Worm (Caenorhabditis elegans): ENCODE results near the gene tsp-14.

DNA sequence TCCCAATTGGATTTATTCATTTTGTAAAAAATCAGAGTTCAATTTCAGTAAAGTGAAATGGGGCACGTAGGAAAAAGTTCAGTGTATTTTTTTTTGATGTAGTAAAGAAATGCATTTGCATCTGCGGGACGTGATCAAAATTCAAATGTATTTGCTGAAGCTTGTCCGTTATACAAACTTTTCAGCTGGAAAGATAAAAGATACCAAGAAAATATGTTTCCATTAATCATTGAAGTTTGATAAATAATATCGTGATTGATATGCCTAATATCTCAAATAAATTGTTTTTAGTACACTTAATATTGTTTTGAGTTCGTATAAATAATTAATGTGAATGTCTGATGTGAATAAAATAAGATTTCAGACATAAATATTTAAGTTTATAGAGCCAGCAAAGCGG, 25.6 kb upstream of the tsp-14 start:
- TF ChIP-seq dsc-1 (tag; optimal IDR thresholded peaks at IDR 0.05) (no peak), rnt-1 (tag; optimal IDR thresholded peaks at IDR 0.05) (no peak), elt-2 (tag; optimal IDR thresholded peaks at IDR 0.05) (no peak), nhr-28 (tag; optimal IDR thresholded peaks at IDR 0.05) (no peak), skn-1 (tag; optimal IDR thresholded peaks at IDR 0.05) (no peak), fkh-10 (GFP tag; optimal IDR thresholded peaks at IDR 0.05) (no peak)
